Worm (Caenorhabditis elegans) whole organism, late embryonic: ENCODE data around the gene W08E12.2.

ENCODE experiments used
- ama-1 ChIP-seq: fragments of 150-350 bp; optimal IDR thresholded peaks from 2 replicates; lab custom pipeline; 2014
- ceh-34 ChIP-seq: sonication (generic microtip); optimal IDR thresholded peaks from 2 replicates; lab custom pipeline; 2016; ENCODE audit warnings: mild to moderate bottlenecking, missing genetic modification characterization, missing compliant biosample characterization
- elt-2 ChIP-seq: sonication (generic microtip); optimal IDR thresholded peaks from 2 replicates; lab custom pipeline; 2016; ENCODE audit warnings: missing genetic modification reagents, missing genetic modification characterization, missing compliant biosample characterization
- fkh-10 ChIP-seq: fragments of 150-350 bp; optimal IDR thresholded peaks from 2 replicates; lab custom pipeline; 2014; ENCODE audit warnings: missing biosample characterization, missing genetic modification reagents, missing genetic modification characterization
- lin-11 ChIP-seq: fragments of 200-800 bp; sonication (Bioruptor generic); optimal IDR thresholded peaks from 2 replicates; lab custom pipeline; 2018; ENCODE audit warnings: mild to moderate bottlenecking, missing genetic modification characterization, missing compliant biosample characterization
- pat-9 ChIP-seq: fragments of 200-800 bp; sonication (Bioruptor generic); optimal IDR thresholded peaks from 2 replicates; lab custom pipeline; 2018; ENCODE audit warnings: mild to moderate bottlenecking, missing genetic modification characterization, moderate library complexity, missing compliant biosample characterization
- rnt-1 ChIP-seq: sonication (generic microtip); optimal IDR thresholded peaks from 2 replicates; lab custom pipeline; 2016; ENCODE audit warnings: missing genetic modification characterization, missing compliant biosample characterization
- sdc-2 ChIP-seq: sonication (generic microtip); optimal IDR thresholded peaks from 2 replicates; lab custom pipeline; 2016; ENCODE audit warnings: missing genotype, missing genetic modification characterization, missing compliant biosample characterization
- tbx-2 ChIP-seq: sonication (generic microtip); optimal IDR thresholded peaks from 2 replicates; lab custom pipeline; 2016; ENCODE audit warnings: missing genetic modification characterization, missing compliant biosample characterization

DNA sequence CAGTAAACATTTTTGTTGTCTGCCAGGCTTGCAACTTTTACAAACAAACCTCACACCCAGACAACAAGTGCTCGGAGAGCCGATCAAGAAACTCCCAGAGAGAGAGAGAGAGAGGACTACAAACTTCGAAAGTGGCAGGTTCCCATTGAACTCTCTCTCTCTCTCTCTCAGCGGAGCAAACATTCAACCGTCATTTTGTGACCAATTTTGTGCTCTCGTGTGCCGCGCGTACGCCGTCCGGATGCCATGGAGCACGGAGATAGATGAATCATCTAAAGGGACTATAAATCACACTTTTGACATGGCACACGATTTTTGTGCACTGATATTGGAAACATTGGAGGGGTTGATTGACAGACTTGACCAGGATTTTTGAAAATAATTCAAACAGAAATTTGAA is 3.2 kb downstream of the W08E12.2 start:
- TF ChIP-seq pat-9 (tag; lab: Kevin White, UChicago): no peak
- no peak for TF ChIP-seq elt-2 (tag; lab: Kevin White, UChicago)
- no peak for TF ChIP-seq tbx-2 (tag; lab: Kevin White, UChicago)
- TF ChIP-seq rnt-1 (tag; lab: Kevin White, UChicago): no peak
- TF ChIP-seq fkh-10 (GFP tag; lab: Kevin White, UChicago): no peak
- no peak for TF ChIP-seq ceh-34 (tag; lab: Kevin White, UChicago)
- no peak for TF ChIP-seq sdc-2 (tag; lab: Kevin White, UChicago)
- no peak for TF ChIP-seq lin-11 (tag; lab: Kevin White, UChicago)
- TF ChIP-seq ama-1 (lab: Kevin White, UChicago): no peak
